Fruit fly (Drosophila melanogaster) whole organism, embryonic: Measurements from ENCODE around the gene Ltn1.

Source experiments
- Awh ChIP-seq: fragments of 200-800 bp; sonication (Bioruptor generic); IDR thresholded peaks from 2 replicates; pipeline ENCODE4, ENCODE4 v1.3.6; 2022; ENCODE audit warnings: missing biosample characterization, missing genetic modification characterization
- Bteb2 ChIP-seq: fragments of 200-800 bp; sonication (Bioruptor generic); optimal IDR thresholded peaks from 2 replicates; lab custom pipeline; 2016; ENCODE audit warnings: missing biosample characterization, missing genetic modification characterization
- CG11723 ChIP-seq: fragments of 200-800 bp; sonication (Bioruptor generic); optimal IDR thresholded peaks from 2 replicates; lab custom pipeline; 2017; ENCODE audit warnings: missing biosample characterization, mild to moderate bottlenecking, missing genetic modification characterization
- CG12155 ChIP-seq: fragments of 200-800 bp; sonication (Bioruptor generic); optimal IDR thresholded peaks from 3 replicates; lab custom pipeline; 2016; ENCODE audit warnings: missing biosample characterization, missing genetic modification characterization
- CG13624 ChIP-seq: fragments of 200-800 bp; sonication (Bioruptor generic); optimal IDR thresholded peaks from 2 replicates; lab custom pipeline; 2016; ENCODE audit warnings: missing biosample characterization, missing genetic modification characterization
- CG14014 ChIP-seq: fragments of 200-800 bp; sonication (Bioruptor generic); IDR thresholded peaks from 2 replicates; pipeline ENCODE4 v1.3.6; 2022; ENCODE audit warnings: missing biosample characterization, missing genetic modification characterization
- CG14860 ChIP-seq: fragments of 200-800 bp; sonication (Bioruptor generic); IDR thresholded peaks from 3 replicates; pipeline ENCODE4 v1.3.6; 2022; ENCODE audit warnings: missing biosample characterization, missing genetic modification characterization; ENCODE audit not compliant: partially characterized antibody
- CG15514 ChIP-seq: fragments of 200-800 bp; sonication (Bioruptor generic); optimal IDR thresholded peaks from 3 replicates; lab custom pipeline; 2017; ENCODE audit warnings: missing biosample characterization, missing genetic modification characterization, mild to moderate bottlenecking, moderate library complexity, missing genetic modification reagents
- CG16779 ChIP-seq: fragments of 200-800 bp; sonication (Bioruptor generic); IDR thresholded peaks from 2 replicates; pipeline ENCODE4 v1.3.6; 2022; ENCODE audit warnings: missing biosample characterization, missing genetic modification characterization
- CG2199 ChIP-seq: fragments of 200-800 bp; sonication (Bioruptor generic); IDR thresholded peaks from 3 replicates; pipeline ENCODE4 v1.3.6; 2022; ENCODE audit warnings: missing biosample characterization, missing genetic modification characterization
- CG4707 ChIP-seq: fragments of 200-800 bp; sonication (Bioruptor generic); optimal IDR thresholded peaks from 2 replicates; lab custom pipeline; 2018; ENCODE audit warnings: missing biosample characterization, mild to moderate bottlenecking, missing genetic modification characterization, moderate library complexity
- CG5953 ChIP-seq: fragments of 200-800 bp; sonication (Bioruptor generic); IDR thresholded peaks from 2 replicates; pipeline ENCODE4 v1.3.6; 2022; ENCODE audit warnings: missing biosample characterization, missing genetic modification characterization
- CG6689 ChIP-seq: fragments of 200-800 bp; sonication (Bioruptor generic); IDR thresholded peaks from 2 replicates; pipeline ENCODE4 v1.3.6; 2022; ENCODE audit warnings: missing biosample characterization, missing genetic modification characterization
- CG6813 ChIP-seq: fragments of 200-800 bp; sonication (Bioruptor generic); optimal IDR thresholded peaks from 2 replicates; lab custom pipeline; 2017; ENCODE audit warnings: missing biosample characterization, missing genetic modification characterization, mild to moderate bottlenecking, moderate library complexity, missing genetic modification reagents
- CG7928 ChIP-seq: fragments of 200-800 bp; sonication (Bioruptor generic); optimal IDR thresholded peaks from 2 replicates; lab custom pipeline; 2017; ENCODE audit warnings: missing biosample characterization, mild to moderate bottlenecking, missing genetic modification characterization
- Dek ChIP-seq: fragments of 200-800 bp; sonication (Bioruptor generic); optimal IDR thresholded peaks from 3 replicates; lab custom pipeline; 2019; ENCODE audit warnings: missing biosample characterization, mild to moderate bottlenecking, missing genetic modification characterization, moderate library complexity
- E2f2 ChIP-seq: fragments of 200-800 bp; sonication (Bioruptor generic); IDR thresholded peaks from 2 replicates; pipeline ENCODE4 v1.3.6; 2022; ENCODE audit warnings: missing biosample characterization, missing genetic modification characterization
- H15 ChIP-seq: fragments of 200-800 bp; sonication (Bioruptor generic); IDR thresholded peaks from 3 replicates; pipeline ENCODE4 v1.3.6; 2022; ENCODE audit warnings: missing biosample characterization, missing genetic modification characterization
- H2.0 ChIP-seq: fragments of 200-800 bp; sonication (Bioruptor generic); IDR thresholded peaks from 2 replicates; pipeline ENCODE4 v1.3.6; 2022; ENCODE audit warnings: missing biosample characterization, missing genetic modification characterization
- Hr3 ChIP-seq: fragments of 200-800 bp; sonication (Bioruptor generic); optimal IDR thresholded peaks from 3 replicates; lab custom pipeline; 2016; ENCODE audit warnings: missing biosample characterization, missing genetic modification characterization
- Hr51 ChIP-seq, 2 experiments: fragments of 200-800 bp; sonication (Bioruptor generic); optimal IDR thresholded peaks; 2 replicates in 1 of 2; 3 replicates in 1 of 2; lab custom pipeline; 2016 to 2018; ENCODE audit warnings: missing biosample characterization in 2 of 2, missing genetic modification characterization in 2 of 2, mild to moderate bottlenecking in 1 of 2, moderate library complexity in 1 of 2
- MESR4 ChIP-seq: fragments of 200-800 bp; sonication (Bioruptor generic); optimal IDR thresholded peaks from 2 replicates; lab custom pipeline; 2018; ENCODE audit warnings: missing biosample characterization, mild to moderate bottlenecking, missing genetic modification characterization, moderate library complexity
- Max ChIP-seq: fragments of 200-800 bp; sonication (Bioruptor generic); optimal IDR thresholded peaks from 2 replicates; lab custom pipeline; 2016; ENCODE audit warnings: missing biosample characterization, mild to moderate bottlenecking, missing genetic modification characterization
- Mrtf ChIP-seq: fragments of 200-800 bp; sonication (Bioruptor generic); IDR thresholded peaks from 3 replicates; pipeline ENCODE4 v1.3.6; 2022; ENCODE audit warnings: missing biosample characterization, missing genetic modification characterization
- NC2α ChIP-seq: fragments of 200-800 bp; sonication (Bioruptor generic); optimal IDR thresholded peaks from 2 replicates; lab custom pipeline; 2016; ENCODE audit warnings: missing biosample characterization, missing genetic modification characterization
- Neu2 ChIP-seq: fragments of 200-800 bp; sonication (Bioruptor generic); optimal IDR thresholded peaks from 3 replicates; lab custom pipeline; 2016; ENCODE audit warnings: missing biosample characterization, missing genetic modification characterization, borderline replicate concordance
- Optix ChIP-seq: fragments of 200-800 bp; sonication (Bioruptor generic); IDR thresholded peaks from 3 replicates; pipeline ENCODE4 v1.3.6; 2022; ENCODE audit warnings: missing biosample characterization, missing genetic modification characterization
- Sox102F ChIP-seq: fragments of 200-800 bp; sonication (Bioruptor generic); optimal IDR thresholded peaks from 2 replicates; lab custom pipeline; 2018; ENCODE audit warnings: missing biosample characterization, mild to moderate bottlenecking, missing genetic modification characterization, moderate library complexity
- Sry-δ ChIP-seq: fragments of 200-800 bp; sonication (Bioruptor generic); optimal IDR thresholded peaks from 2 replicates; lab custom pipeline; 2016; ENCODE audit warnings: missing biosample characterization, missing genetic modification characterization
- Xrp1 ChIP-seq: fragments of 200-800 bp; sonication (Bioruptor generic); IDR thresholded peaks from 2 replicates; pipeline ENCODE4 v1.3.6; 2022; ENCODE audit warnings: missing biosample characterization, missing genetic modification characterization
- al ChIP-seq: fragments of 200-800 bp; sonication (Bioruptor generic); IDR thresholded peaks from 2 replicates; pipeline ENCODE4 v1.3.6; 2022; ENCODE audit warnings: missing biosample characterization, missing genetic modification characterization
- ase ChIP-seq: fragments of 200-800 bp; sonication (Bioruptor generic); IDR thresholded peaks from 3 replicates; pipeline ENCODE4 v1.3.6; 2022; ENCODE audit warnings: missing biosample characterization, missing genetic modification characterization
- caup ChIP-seq: fragments of 200-800 bp; sonication (Bioruptor generic); optimal IDR thresholded peaks from 3 replicates; lab custom pipeline; 2017; ENCODE audit warnings: missing biosample characterization, mild to moderate bottlenecking, missing genetic modification characterization, moderate library complexity; ENCODE audit not compliant: severe bottlenecking
- crol ChIP-seq: fragments of 200-800 bp; sonication (Bioruptor generic); IDR thresholded peaks from 2 replicates; pipeline ENCODE4 v1.3.6; 2022; ENCODE audit warnings: missing biosample characterization, missing genetic modification characterization
- dmrt11E ChIP-seq: fragments of 200-800 bp; sonication (Bioruptor generic); optimal IDR thresholded peaks from 3 replicates; lab custom pipeline; 2018; ENCODE audit warnings: missing biosample characterization, mild to moderate bottlenecking, missing genetic modification characterization, moderate library complexity
- gfzf ChIP-seq: fragments of 200-800 bp; sonication (Bioruptor generic); optimal IDR thresholded peaks from 2 replicates; lab custom pipeline; 2016; ENCODE audit warnings: missing biosample characterization, mild to moderate bottlenecking, missing genetic modification characterization, moderate library complexity
- grau ChIP-seq: fragments of 200-800 bp; optimal IDR thresholded peaks from 3 replicates; lab custom pipeline; 2019; ENCODE audit warnings: missing biosample characterization, mild to moderate bottlenecking, missing genetic modification characterization, moderate library complexity
- hb ChIP-seq: fragments of 200-800 bp; sonication (Bioruptor generic); IDR thresholded peaks from 3 replicates; pipeline ENCODE4 v1.3.6; 2022; ENCODE audit warnings: missing biosample characterization, missing genetic modification characterization; ENCODE audit not compliant: partially characterized antibody
- her ChIP-seq: fragments of 200-800 bp; sonication (Bioruptor generic); optimal IDR thresholded peaks from 2 replicates; lab custom pipeline; 2016; ENCODE audit warnings: missing biosample characterization, missing genetic modification characterization
- jing ChIP-seq: fragments of 200-800 bp; sonication (Bioruptor generic); optimal IDR thresholded peaks from 2 replicates; lab custom pipeline; 2018; ENCODE audit warnings: missing biosample characterization, mild to moderate bottlenecking, missing genetic modification characterization
- ken ChIP-seq: fragments of 200-800 bp; sonication (Bioruptor generic); IDR thresholded peaks from 3 replicates; pipeline ENCODE4 v1.3.6; 2022; ENCODE audit warnings: missing biosample characterization, missing genetic modification characterization
- klu ChIP-seq: fragments of 200-800 bp; sonication (Bioruptor generic); IDR thresholded peaks from 2 replicates; pipeline ENCODE4 v1.3.6; 2022; ENCODE audit warnings: missing biosample characterization, missing genetic modification characterization
- knrl ChIP-seq: fragments of 200-800 bp; sonication (Bioruptor generic); IDR thresholded peaks from 3 replicates; pipeline ENCODE4 v1.3.6; 2022; ENCODE audit warnings: missing biosample characterization, missing genetic modification characterization; ENCODE audit not compliant: partially characterized antibody
- lab ChIP-seq: fragments of 200-800 bp; sonication (Bioruptor generic); optimal IDR thresholded peaks from 3 replicates; lab custom pipeline; 2017; ENCODE audit warnings: missing biosample characterization, missing genetic modification characterization, mild to moderate bottlenecking, moderate library complexity, missing genetic modification reagents
- lola ChIP-seq, 3 experiments: fragments of >200 bp in 2 of 3; fragments of 200-800 bp in 1 of 3; sonication (Bioruptor generic) in 1 of 3; optimal IDR thresholded peaks; 2 replicates each; lab custom pipeline; 2017 to 2019; ENCODE audit warnings: missing biosample characterization in 3 of 3, missing genetic modification characterization in 3 of 3, mild to moderate bottlenecking in 1 of 3, moderate library complexity in 1 of 3
- luna ChIP-seq: fragments of 200-800 bp; sonication (Bioruptor generic); optimal IDR thresholded peaks from 2 replicates; lab custom pipeline; 2016; ENCODE audit warnings: missing biosample characterization, missing genetic modification characterization
- pzg ChIP-seq: fragments of 200-800 bp; sonication (Bioruptor generic); optimal IDR thresholded peaks from 3 replicates; lab custom pipeline; 2018; ENCODE audit warnings: missing biosample characterization, mild to moderate bottlenecking, missing genetic modification characterization, moderate library complexity
- sens ChIP-seq: fragments of 200-800 bp; sonication (Bioruptor generic); peaks from one replicate; lab custom pipeline; 2016; ENCODE audit warnings: missing biosample characterization, missing genetic modification characterization
- slbo ChIP-seq: fragments of 200-800 bp; sonication (Bioruptor generic); IDR thresholded peaks from 2 replicates; pipeline ENCODE4 v1.3.6; 2022; ENCODE audit warnings: missing biosample characterization, missing genetic modification characterization
- sqz ChIP-seq: fragments of 200-800 bp; sonication (Bioruptor generic); optimal IDR thresholded peaks from 3 replicates; lab custom pipeline; 2018; ENCODE audit warnings: missing biosample characterization, mild to moderate bottlenecking, missing genetic modification characterization

Gene Ltn1

DNA sequence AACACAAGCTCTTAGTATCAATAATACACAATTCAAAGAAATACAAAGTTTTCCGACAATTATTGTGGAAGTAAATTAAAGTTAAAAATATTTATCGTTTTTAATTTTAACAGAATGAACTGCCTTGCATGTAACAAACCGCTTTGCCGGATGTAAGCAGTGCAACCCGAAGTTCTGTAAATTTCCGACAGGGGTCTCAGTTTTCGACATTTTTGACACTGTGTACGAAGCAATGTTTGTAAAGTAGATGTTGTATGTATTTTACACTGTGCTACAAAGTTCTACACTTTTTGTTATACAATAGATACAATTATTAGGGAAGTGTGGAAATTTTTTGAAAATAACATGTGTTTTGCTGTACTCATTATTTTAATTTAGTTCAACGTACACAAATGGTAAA, 35.5 kb downstream of the Ltn1 start (continued):
- peak; percentile 58 for TF ChIP-seq Sry-δ (GFP tag; lab: Kevin White, UChicago)
- TF ChIP-seq al (GFP tag; lab: Robert Waterston, UW): peak; percentile 91
- TF ChIP-seq Mrtf (GFP tag; lab: Robert Waterston, UW): peak; percentile 92
- TF ChIP-seq knrl (GFP tag; lab: Robert Waterston, UW): peak; percentile 74
- no peak for TF ChIP-seq sqz
- TF ChIP-seq Neu2 (GFP tag; lab: Kevin White, UChicago): peak; percentile 64
- TF ChIP-seq Sox102F (GFP tag; lab: Kevin White, UChicago): peak; percentile 72
- peak; percentile 98 for TF ChIP-seq CG2199 (GFP tag; lab: Robert Waterston, UW)
- peak; percentile 86 for TF ChIP-seq Max (GFP tag; lab: Kevin White, UChicago)
- TF ChIP-seq CG6813: peak; percentile 76
- peak; percentile 48 for TF ChIP-seq CG4707 (GFP tag; lab: Kevin White, UChicago)
- TF ChIP-seq dmrt11E (tag; lab: Kevin White, UChicago): peak; percentile 79
- peak; percentile 77 for TF ChIP-seq jing (GFP tag; lab: Kevin White, UChicago)
- peak; percentile 73 for TF ChIP-seq Bteb2 (GFP tag; lab: Kevin White, UChicago)
- 0 out of 3 replicates have a peak, but pooled peaks have one; percentile 12 for TF ChIP-seq CG14860 (GFP tag; lab: Robert Waterston, UW)
- peak; percentile 78 for TF ChIP-seq CG6689 (GFP tag; lab: Robert Waterston, UW)
- TF ChIP-seq hb (GFP tag; lab: Robert Waterston, UW): no peak
- peak; percentile 70 for TF ChIP-seq CG12155 (GFP tag; lab: Kevin White, UChicago)
- TF ChIP-seq sens (GFP tag; lab: Kevin White, UChicago): peak; percentile 97
- no peak; the same call in 1 of the 2 replicates for TF ChIP-seq crol (GFP tag; lab: Robert Waterston, UW)
- TF ChIP-seq her (GFP tag; lab: Kevin White, UChicago): peak; percentile 84
- no peak; the same call in 1 of the 2 replicates for TF ChIP-seq Xrp1 (GFP tag; lab: Robert Waterston, UW)
- peak; percentile 93 for TF ChIP-seq H2.0 (GFP tag; lab: Robert Waterston, UW)
- TF ChIP-seq CG14014 (GFP tag; lab: Robert Waterston, UW): peak; percentile 85; the same call in 1 of the 2 replicates
- peak; percentile 78 for TF ChIP-seq NC2α
- TF ChIP-seq Hr3 (GFP tag; lab: Kevin White, UChicago): peak; percentile 89
- TF ChIP-seq klu (GFP tag; lab: Robert Waterston, UW): peak; percentile 82
- TF ChIP-seq Dek: peak; percentile 84
- TF ChIP-seq caup (GFP tag; lab: Kevin White, UChicago): peak; percentile 95
- TF ChIP-seq CG11723 (GFP tag; lab: Kevin White, UChicago): peak; percentile 63
- TF ChIP-seq CG7928 (GFP tag; lab: Kevin White, UChicago): peak; percentile 49
- TF ChIP-seq Hr51 (GFP tag; optimal IDR thresholded peaks at IDR 0.05; lab: Kevin White, UChicago): peak; percentile 69 to 77
- peak; percentile 15 for TF ChIP-seq pzg
- peak; percentile 95 for TF ChIP-seq luna
- TF ChIP-seq ken (GFP tag; lab: Robert Waterston, UW): peak; percentile 96
- peak; percentile 21 for TF ChIP-seq gfzf (GFP tag; lab: Kevin White, UChicago)
- peak; percentile 95 for TF ChIP-seq slbo (GFP tag; lab: Robert Waterston, UW)
- TF ChIP-seq CG5953 (GFP tag; lab: Robert Waterston, UW): peak; percentile 87
- TF ChIP-seq E2f2 (GFP tag; lab: Robert Waterston, UW): peak; percentile 62
- TF ChIP-seq CG15514 (GFP tag; lab: Kevin White, UChicago): peak; percentile 76
- no peak for TF ChIP-seq lola (GFP tag; optimal IDR thresholded peaks at IDR 0.05; lab: Kevin White, UChicago)
- TF ChIP-seq ase (GFP tag; lab: Robert Waterston, UW): peak; percentile 95
- peak; percentile 93 for TF ChIP-seq lab
- peak; percentile 94 for TF ChIP-seq CG13624 (GFP tag; lab: Kevin White, UChicago)
- TF ChIP-seq MESR4: no peak
- peak; percentile 90 for TF ChIP-seq Optix
- peak; percentile 92 for TF ChIP-seq CG16779 (GFP tag; lab: Robert Waterston, UW)
- TF ChIP-seq grau (tag; lab: Kevin White, UChicago): peak; percentile 73
- TF ChIP-seq H15: peak; percentile 97
- peak; percentile 88 for TF ChIP-seq Awh (GFP tag; lab: Robert Waterston, UW)
